Fruit fly (Drosophila melanogaster): ENCODE measurements around the gene CG11369.

- TF ChIP-seq Pif1B (GFP tag; optimal IDR thresholded peaks at IDR 0.05), result no peak
- TF ChIP-seq D1 (tag; optimal IDR thresholded peaks at IDR 0.05), result no peak
- no peak for TF ChIP-seq CG14655 (GFP tag; optimal IDR thresholded peaks at IDR 0.05)
- no peak for TF ChIP-seq CG17806 (tag; optimal IDR thresholded peaks at IDR 0.05)
Observed at dm6 chrX:7581165-7581786, 7.2 kb downstream of the CG11369 start.

Measured in whole organism, pupa.